Worm (Caenorhabditis elegans) whole organism, young adult: ENCODE results near the gene F09E5.12.
A peak's percentile ranks its signal among the peaks of the same experiment; 100 is the strongest.

Experiments
- B0261.1 ChIP-seq: sonication (generic microtip); optimal IDR thresholded peaks from 2 replicates; lab custom pipeline; 2016; ENCODE audit warnings: mild to moderate bottlenecking, missing genetic modification characterization, moderate library complexity, missing compliant biosample characterization
- F55B11.4 ChIP-seq: sonication (generic microtip); optimal IDR thresholded peaks from 2 replicates; lab custom pipeline; 2016; ENCODE audit warnings: missing compliant biosample characterization, missing genetic modification characterization, borderline replicate concordance; ENCODE audit not compliant: insufficient read depth
- F57C9.4 ChIP-seq: sonication (generic microtip); optimal IDR thresholded peaks from 2 replicates; lab custom pipeline; 2017; ENCODE audit warnings: mild to moderate bottlenecking, missing genetic modification characterization, missing compliant biosample characterization
- K11D2.4 ChIP-seq: fragments of 200-800 bp; sonication (Bioruptor generic); IDR thresholded peaks from 2 replicates; pipeline ENCODE4 v1.3.6; 2022; ENCODE audit warnings: missing genetic modification reagents, missing genetic modification characterization, missing compliant biosample characterization
- Y56A3A.18 ChIP-seq: fragments of 200-800 bp; sonication (Bioruptor generic); IDR thresholded peaks from 2 replicates; pipeline ENCODE4 v1.3.6; 2022; ENCODE audit warnings: missing genetic modification reagents, missing genetic modification characterization, missing compliant biosample characterization
- Y67H2A.10 ChIP-seq: fragments of 200-800 bp; sonication (Bioruptor generic); conservative IDR thresholded peaks from 2 replicates; pipeline ENCODE4 v1.3.6; 2022; ENCODE audit warnings: missing genetic modification reagents, missing genetic modification characterization, missing compliant biosample characterization
- ZK185.1 ChIP-seq: sonication (generic microtip); optimal IDR thresholded peaks from 2 replicates; lab custom pipeline; 2016; ENCODE audit warnings: mild to moderate bottlenecking, missing genetic modification characterization, missing compliant biosample characterization; ENCODE audit not compliant: poor library complexity, severe bottlenecking
- ccch-3 ChIP-seq: fragments of 200-800 bp; sonication (Bioruptor generic); optimal IDR thresholded peaks from 2 replicates; lab custom pipeline; 2018; ENCODE audit warnings: mild to moderate bottlenecking, missing genetic modification characterization, missing compliant biosample characterization
- ceh-40 ChIP-seq: fragments of 200-800 bp; sonication (Bioruptor generic); IDR thresholded peaks from 2 replicates; pipeline ENCODE4 v1.3.6; 2022; ENCODE audit warnings: missing genetic modification characterization, missing compliant biosample characterization
- ceh-58 ChIP-seq: fragments of 200-800 bp; sonication (Bioruptor generic); IDR thresholded peaks from 2 replicates; pipeline ENCODE4 v1.3.6; 2022; ENCODE audit warnings: missing genetic modification characterization, missing compliant biosample characterization
- die-1 ChIP-seq: sonication (generic microtip); optimal IDR thresholded peaks from 2 replicates; lab custom pipeline; 2016; ENCODE audit warnings: missing genotype, mild to moderate bottlenecking, missing genetic modification characterization, missing compliant biosample characterization
- egl-18 ChIP-seq: fragments of 200-800 bp; sonication (Bioruptor generic); IDR thresholded peaks from 2 replicates; pipeline ENCODE4 v1.3.6; 2022; ENCODE audit warnings: missing genetic modification reagents, missing genetic modification characterization, missing compliant biosample characterization
- egl-44 ChIP-seq: fragments of 200-800 bp; sonication (Bioruptor generic); IDR thresholded peaks from 2 replicates; pipeline ENCODE4 v1.3.6; 2022; ENCODE audit warnings: missing genetic modification reagents, missing genetic modification characterization, missing compliant biosample characterization
- egrh-3 ChIP-seq: fragments of 200-800 bp; sonication (Bioruptor generic); IDR thresholded peaks from 2 replicates; pipeline ENCODE4 v1.3.6; 2022; ENCODE audit warnings: missing genetic modification reagents, missing genetic modification characterization, missing compliant biosample characterization
- fkh-3 ChIP-seq: sonication (generic microtip); optimal IDR thresholded peaks from 2 replicates; lab custom pipeline; 2016; ENCODE audit warnings: mild to moderate bottlenecking, missing genetic modification characterization, missing compliant biosample characterization
- him-1 ChIP-seq: sonication (generic microtip); optimal IDR thresholded peaks from 2 replicates; lab custom pipeline; 2016; ENCODE audit warnings: missing genotype, missing genetic modification reagents, missing genetic modification characterization, missing compliant biosample characterization
- hlh-26 ChIP-seq: fragments of 200-800 bp; sonication (Bioruptor generic); conservative IDR thresholded peaks from 2 replicates; pipeline ENCODE4 v1.3.6; 2022; ENCODE audit warnings: missing genetic modification reagents, missing genetic modification characterization, missing compliant biosample characterization
- hmg-1.2 ChIP-seq: fragments of 200-800 bp; sonication (Bioruptor generic); IDR thresholded peaks from 2 replicates; pipeline ENCODE4 v1.3.6; 2022; ENCODE audit warnings: missing genetic modification reagents, missing genetic modification characterization, missing compliant biosample characterization
- hmg-20 ChIP-seq: fragments of 200-800 bp; sonication (Bioruptor generic); IDR thresholded peaks from 2 replicates; pipeline ENCODE4 v1.3.6; 2022; ENCODE audit warnings: missing genetic modification reagents, missing genetic modification characterization, missing compliant biosample characterization
- let-526 ChIP-seq: fragments of 200-800 bp; sonication (Bioruptor generic); IDR thresholded peaks from 2 replicates; pipeline ENCODE4 v1.3.6; 2022; ENCODE audit warnings: missing genetic modification reagents, missing genetic modification characterization, missing compliant biosample characterization
- lsl-1 ChIP-seq: fragments of 200-800 bp; sonication (Bioruptor generic); optimal IDR thresholded peaks from 2 replicates; lab custom pipeline; 2018; ENCODE audit warnings: mild to moderate bottlenecking, missing genetic modification characterization, moderate library complexity, missing compliant biosample characterization
- madf-10 ChIP-seq: sonication (generic microtip); optimal IDR thresholded peaks from 2 replicates; lab custom pipeline; 2016; ENCODE audit warnings: mild to moderate bottlenecking, missing genetic modification characterization, missing compliant biosample characterization
- nfya-1 ChIP-seq: sonication (generic microtip); optimal IDR thresholded peaks from 2 replicates; lab custom pipeline; 2017; ENCODE audit warnings: antibody characterized with exemption, missing compliant biosample characterization, missing genetic modification characterization, borderline replicate concordance; ENCODE audit not compliant: insufficient read depth
- pha-4 ChIP-seq: fragments of 150-350 bp; sonication (generic microtip); optimal IDR thresholded peaks from 2 replicates; lab custom pipeline; 2014; ENCODE audit warnings: missing biosample characterization, missing genetic modification reagents, missing genetic modification characterization
- repo-1 ChIP-seq: sonication (generic microtip); optimal IDR thresholded peaks from 2 replicates; lab custom pipeline; 2017; ENCODE audit warnings: mild to moderate bottlenecking, missing genetic modification characterization, missing compliant biosample characterization
- rpc-1 ChIP-seq, 2 experiments: fragments of 150-350 bp in 1 of 2; sonication (generic microtip) in 1 of 2; optimal IDR thresholded peaks; 2 replicates each; lab custom pipeline; 2014 to 2018; ENCODE audit warnings: missing biosample characterization in 1 of 2, missing genetic modification characterization in 1 of 2, missing genetic modification reagents in 1 of 2, missing genotype in 1 of 2
- snpc-1.3 ChIP-seq: sonication (generic microtip); optimal IDR thresholded peaks from 2 replicates; lab custom pipeline; 2017; ENCODE audit warnings: missing genetic modification characterization, mild to moderate bottlenecking, missing compliant biosample characterization, antibody characterized with exemption, moderate library complexity, missing genotype, missing genetic modification reagents; ENCODE audit not compliant: insufficient read depth
- snpc-3.4 ChIP-seq: sonication (generic microtip); optimal IDR thresholded peaks from 2 replicates; lab custom pipeline; 2017; ENCODE audit warnings: missing genetic modification characterization, mild to moderate bottlenecking, missing compliant biosample characterization, antibody characterized with exemption, moderate library complexity, missing genotype, missing genetic modification reagents
- unc-62 ChIP-seq: fragments of 150-350 bp; optimal IDR thresholded peaks from 2 replicates; lab custom pipeline; 2014; ENCODE audit warnings: missing biosample characterization, missing genetic modification reagents, missing genetic modification characterization
- ztf-18 ChIP-seq: sonication (generic microtip); optimal IDR thresholded peaks from 2 replicates; lab custom pipeline; 2016; ENCODE audit warnings: missing genotype, mild to moderate bottlenecking, missing genetic modification characterization, missing compliant biosample characterization

F09E5.12 gene

DNA sequence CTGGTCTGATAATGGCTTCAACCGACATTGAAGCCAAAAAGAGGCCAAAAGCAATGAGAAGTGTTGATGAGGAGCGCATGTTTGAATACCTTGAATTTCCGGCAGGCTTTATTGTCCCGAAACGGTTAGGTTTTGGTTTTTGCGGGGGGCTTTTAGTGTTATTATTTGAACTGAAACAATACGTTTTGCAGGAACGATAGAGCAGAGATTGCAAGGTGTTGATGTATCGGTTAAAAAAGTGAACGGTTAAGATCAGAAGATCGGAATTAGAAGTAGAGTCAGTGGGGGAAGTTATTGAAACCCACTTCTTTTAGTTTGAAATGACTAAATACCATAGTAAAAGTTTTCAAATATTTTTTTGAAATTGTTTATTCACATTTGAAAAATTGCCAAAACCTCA is 37.0 kb upstream of the F09E5.12 start, which contains the start of gene clec-141:
TSS of gene clec-141 (minus strand) at position 101 of the 400 bp plus-strand sequence.
- TF ChIP-seq repo-1 (no peak), B0261.1 (no peak), ceh-40 (GFP tag; lab: Robert Waterston, UW) (no peak), him-1 (no peak), pha-4 (tag; lab: Kevin White, UChicago) (no peak), ZK185.1 (tag; lab: Kevin White, UChicago) (no peak), nfya-1 (tag; lab: Kevin White, UChicago) (no peak), fkh-3 (no peak), madf-10 (tag; lab: Kevin White, UChicago) (no peak), egl-18 (GFP tag; lab: Robert Waterston, UW) (no peak)
- TF ChIP-seq, all 124 proteins: peak for 0

- no peak for TF ChIP-seq Y67H2A.10 (GFP tag; lab: Robert Waterston, UW)
- TF ChIP-seq hmg-20, result no peak
- no peak for TF ChIP-seq snpc-3.4 (tag; lab: Kevin White, UChicago)
- TF ChIP-seq rpc-1 (optimal IDR thresholded peaks at IDR 0.05; lab: Kevin White, UChicago), result peak; percentile 14
- no peak for TF ChIP-seq rpc-1 (tag; optimal IDR thresholded peaks at IDR 0.05; lab: Kevin White, UChicago)
- TF ChIP-seq pha-4 (tag; lab: Kevin White, UChicago), result peak; percentile 22
- TF ChIP-seq snpc-1.3 (tag; lab: Kevin White, UChicago), result peak; percentile 23
These were observed 28.7 kb upstream of the F09E5.12 start, which contains the start of gene mog-5 for ce11 chrII:5399201-5399600. Gene mog-5 (plus strand): TSS chrII:5399538.

DNA sequence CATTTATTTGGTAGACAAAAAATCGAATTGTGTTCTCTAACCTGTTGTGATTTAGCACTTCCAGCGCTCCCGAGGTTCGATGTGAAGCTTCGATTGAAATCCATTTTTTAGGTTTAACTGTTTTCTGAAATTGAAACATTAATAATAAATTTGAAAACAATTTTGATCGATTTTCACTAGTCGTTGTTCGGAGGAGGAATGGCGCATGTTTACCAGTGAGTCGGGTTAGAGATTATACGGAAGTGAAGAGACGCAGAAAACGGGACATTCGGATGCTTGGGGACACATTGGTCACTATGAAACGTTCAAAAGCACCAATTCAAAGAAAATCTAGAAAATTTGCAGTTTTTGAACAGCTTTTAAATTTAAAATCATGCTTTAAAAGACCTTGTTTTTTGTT is 28.2 kb upstream of the F09E5.12 start, which contains the start of gene fbxl-3:
TSS of gene fbxl-3 (minus strand) at position 124 of the 400 bp plus-strand sequence.
- TF ChIP-seq hmg-1.2 (peak; percentile 83; the same call in 1 of the 2 replicates), lsl-1 (no peak)

DNA sequence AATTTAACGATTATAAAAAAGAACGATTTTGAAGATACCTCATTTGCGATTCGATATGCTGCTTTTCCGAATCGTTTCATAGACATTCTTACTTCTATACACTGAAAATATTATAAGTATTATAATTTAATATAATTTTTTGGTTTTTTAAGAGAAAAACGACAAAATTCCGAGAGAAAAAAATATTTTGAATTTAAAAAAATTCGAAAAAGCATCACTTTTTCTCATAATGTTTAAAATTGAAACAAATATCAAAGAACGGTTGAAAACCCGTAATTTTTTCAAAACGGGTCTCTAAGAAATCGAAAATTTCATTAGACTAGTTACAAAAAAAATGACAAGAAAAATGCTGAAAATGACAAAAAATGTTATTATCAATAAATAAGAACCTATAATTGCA is 25.1 kb upstream of the F09E5.12 start, which contains the start of gene pink-1:
TSS of gene pink-1 (minus strand) at position 101 of the 400 bp plus-strand sequence.
- TF ChIP-seq Y56A3A.18 (GFP tag; lab: Robert Waterston, UW), result no peak
- TF ChIP-seq hlh-26 (GFP tag; lab: Robert Waterston, UW), result no peak
- no peak for TF ChIP-seq die-1
- no peak for TF ChIP-seq egrh-3
- no peak for TF ChIP-seq ztf-18 (tag; lab: Kevin White, UChicago)
- TF ChIP-seq ceh-58 (GFP tag; lab: Robert Waterston, UW), result no peak
- TF ChIP-seq, all 124 proteins: peak for 0

DNA sequence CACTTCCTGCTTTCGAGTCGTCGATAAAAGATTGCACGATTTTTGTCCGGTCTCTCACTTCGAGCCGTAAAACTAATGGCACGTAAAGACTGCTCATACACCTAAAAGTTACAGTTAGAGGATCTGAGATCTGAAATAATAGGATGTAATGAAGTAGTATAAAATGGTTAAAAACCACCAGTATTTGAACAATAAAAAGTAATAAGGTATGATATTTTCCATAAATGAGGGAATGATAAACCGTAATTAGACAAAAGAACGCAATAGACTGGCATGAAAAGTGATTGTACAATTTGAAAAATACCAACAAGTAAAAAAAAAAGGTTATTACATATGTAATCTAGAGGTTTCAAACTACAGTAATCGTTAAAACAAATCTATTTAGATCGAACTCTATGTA is 22.5 kb upstream of the F09E5.12 start, which contains the start of gene brap-2:
TSS of gene brap-2 (minus strand) at position 101 of the 400 bp plus-strand sequence.
- TF ChIP-seq K11D2.4 (GFP tag; lab: Robert Waterston, UW), result no peak
- TF ChIP-seq egl-44 (GFP tag; lab: Robert Waterston, UW), result no peak
- TF ChIP-seq F57C9.4 (tag; lab: Kevin White, UChicago), result no peak
- no peak for TF ChIP-seq F55B11.4 (tag; lab: Kevin White, UChicago)
- no peak for TF ChIP-seq ccch-3
- no peak for TF ChIP-seq unc-62
- TF ChIP-seq let-526 (GFP tag; lab: Robert Waterston, UW), result no peak
